Fruit fly (Drosophila melanogaster) whole organism, wandering third instar larva: ENCODE results near the gene RhoGAP68F.

ENCODE experiments used
- Abd-B ChIP-seq: fragments of >200 bp; optimal IDR thresholded peaks from 2 replicates; lab custom pipeline; 2017; ENCODE audit warnings: missing biosample characterization, missing genetic modification characterization
- CG32264 ChIP-seq: fragments of 200-800 bp; sonication (Bioruptor generic); optimal IDR thresholded peaks from 2 replicates; lab custom pipeline; 2016; ENCODE audit warnings: missing biosample characterization, missing genetic modification characterization
- CG9705 ChIP-seq: fragments of 200-800 bp; sonication (Bioruptor generic); optimal IDR thresholded peaks from 2 replicates; lab custom pipeline; 2018; ENCODE audit warnings: missing biosample characterization, mild to moderate bottlenecking, missing genetic modification characterization
- CrebA ChIP-seq: fragments of 200-800 bp; sonication (Bioruptor generic); optimal IDR thresholded peaks from 2 replicates; lab custom pipeline; 2016; ENCODE audit warnings: missing biosample characterization, mild to moderate bottlenecking, missing genetic modification characterization, borderline replicate concordance
- Dfd ChIP-seq: fragments of >200 bp; optimal IDR thresholded peaks from 2 replicates; lab custom pipeline; 2017; ENCODE audit warnings: missing biosample characterization, missing genetic modification characterization
- Dif ChIP-seq: fragments of 200-275, 200-300 bp; sonication (Bioruptor generic); optimal IDR thresholded peaks from 2 replicates; lab custom pipeline; 2018; ENCODE audit warnings: missing biosample characterization, missing genetic modification characterization; ENCODE audit not compliant: partially characterized antibody
- GATAd ChIP-seq: sonication (Bioruptor generic); optimal IDR thresholded peaks from 2 replicates; lab custom pipeline; 2016; ENCODE audit warnings: missing biosample characterization, missing genetic modification characterization
- HLH106 ChIP-seq: fragments of 200-800 bp; optimal IDR thresholded peaks from 3 replicates; lab custom pipeline; 2019; ENCODE audit warnings: missing biosample characterization, mild to moderate bottlenecking, missing genetic modification characterization, moderate library complexity
- Hnf4 ChIP-seq: fragments of 200-800 bp; sonication (Bioruptor generic); optimal IDR thresholded peaks from 2 replicates; lab custom pipeline; 2016; ENCODE audit warnings: missing biosample characterization, mild to moderate bottlenecking, missing genetic modification characterization
- Hr78 ChIP-seq: fragments of >200 bp; optimal IDR thresholded peaks from 2 replicates; lab custom pipeline; 2017; ENCODE audit warnings: missing biosample characterization, missing genetic modification characterization
- Hr83 ChIP-seq: fragments of 200-300 bp; sonication (Bioruptor generic); optimal IDR thresholded peaks from 2 replicates; lab custom pipeline; 2016; ENCODE audit warnings: missing biosample characterization, mild to moderate bottlenecking, missing genetic modification characterization, moderate library complexity; ENCODE audit not compliant: poor library complexity, severe bottlenecking
- Jra ChIP-seq: sonication (Bioruptor generic); optimal IDR thresholded peaks from 2 replicates; lab custom pipeline; 2016; ENCODE audit warnings: missing biosample characterization, missing genetic modification characterization
- Mio ChIP-seq: sonication (Bioruptor generic); optimal IDR thresholded peaks from 2 replicates; lab custom pipeline; 2016; ENCODE audit warnings: missing biosample characterization, missing genetic modification characterization
- Myc ChIP-seq: fragments of >200 bp; optimal IDR thresholded peaks from 2 replicates; lab custom pipeline; 2017
- N ChIP-seq: fragments of >200 bp; optimal IDR thresholded peaks from 2 replicates; lab custom pipeline; 2018; ENCODE audit warnings: missing biosample characterization, missing external identifiers, missing genetic modification characterization
- OdsH ChIP-seq: fragments of 200-800 bp; sonication (Bioruptor generic); optimal IDR thresholded peaks from 2 replicates; lab custom pipeline; 2016; ENCODE audit warnings: missing biosample characterization, mild to moderate bottlenecking, missing genetic modification characterization
- Rel ChIP-seq, 2 experiments: fragments of 200-800 bp; sonication (Bioruptor generic) in 1 of 2; optimal IDR thresholded peaks; 2 replicates in 1 of 2; 3 replicates in 1 of 2; lab custom pipeline; 2016 to 2019; ENCODE audit warnings: mild to moderate bottlenecking in 2 of 2, missing biosample characterization in 2 of 2, missing genetic modification characterization in 2 of 2, moderate library complexity in 1 of 2
- Sp1 ChIP-seq: fragments of 200-800 bp; sonication (Bioruptor generic); optimal IDR thresholded peaks from 3 replicates; lab custom pipeline; 2019; ENCODE audit warnings: missing biosample characterization, mild to moderate bottlenecking, missing genetic modification characterization, moderate library complexity
- Vsx2 ChIP-seq: fragments of 200-300, 225-300 bp; sonication (Bioruptor generic); optimal IDR thresholded peaks from 2 replicates; lab custom pipeline; 2018; ENCODE audit warnings: missing biosample characterization, missing genetic modification characterization; ENCODE audit not compliant: partially characterized antibody
- br ChIP-seq: fragments of 200-800 bp; sonication (Bioruptor generic); optimal IDR thresholded peaks from 2 replicates; lab custom pipeline; 2016; ENCODE audit warnings: missing biosample characterization, missing genetic modification characterization
- brk ChIP-seq: fragments of 200-800 bp; sonication (Bioruptor generic); optimal IDR thresholded peaks from 2 replicates; lab custom pipeline; 2016; ENCODE audit warnings: missing biosample characterization, mild to moderate bottlenecking, missing genetic modification characterization
- dl ChIP-seq, 2 experiments: fragments of 175-275, 200-275 bp in 1 of 2; fragments of 200-275 bp in 1 of 2; sonication (Bioruptor generic); optimal IDR thresholded peaks; lab custom pipeline; 2018; ENCODE audit warnings: mild to moderate bottlenecking in 2 of 2, missing biosample characterization in 2 of 2, missing genetic modification characterization in 2 of 2, moderate library complexity in 2 of 2; ENCODE audit not compliant: partially characterized antibody in 2 of 2, insufficient read depth in 1 of 2
- dmrt93B ChIP-seq: fragments of 200-800 bp; sonication (Bioruptor generic); optimal IDR thresholded peaks from 2 replicates; lab custom pipeline; 2018; ENCODE audit warnings: missing biosample characterization, mild to moderate bottlenecking, missing genetic modification characterization
- dsf ChIP-seq: sonication (Bioruptor generic); optimal IDR thresholded peaks from 2 replicates; lab custom pipeline; 2016; ENCODE audit warnings: missing biosample characterization, missing genetic modification characterization, borderline replicate concordance
- ey ChIP-seq: fragments of 200-800 bp; sonication (Bioruptor generic); optimal IDR thresholded peaks from 2 replicates; lab custom pipeline; 2016; ENCODE audit warnings: missing biosample characterization, missing genetic modification characterization
- foxo ChIP-seq, 2 experiments: fragments of 200-800 bp; sonication (Bioruptor generic); optimal IDR thresholded peaks; 2 replicates in 1 of 2; 3 replicates in 1 of 2; lab custom pipeline; 2016 to 2017; ENCODE audit warnings: missing biosample characterization in 2 of 2, missing genetic modification characterization in 2 of 2
- fru ChIP-seq: fragments of 200-800 bp; sonication (Bioruptor generic); optimal IDR thresholded peaks from 3 replicates; lab custom pipeline; 2016; ENCODE audit warnings: missing biosample characterization, mild to moderate bottlenecking, missing genetic modification characterization
- h ChIP-seq: fragments of 200-800 bp; sonication (Bioruptor generic); optimal IDR thresholded peaks from 3 replicates; lab custom pipeline; 2016; ENCODE audit warnings: missing biosample characterization, mild to moderate bottlenecking, missing genetic modification characterization
- jim ChIP-seq: fragments of 175-275, 200-325 bp; sonication (Bioruptor generic); optimal IDR thresholded peaks from 2 replicates; lab custom pipeline; 2016; ENCODE audit warnings: missing biosample characterization, mild to moderate bottlenecking, missing genetic modification characterization
- lola ChIP-seq: fragments of >200 bp; optimal IDR thresholded peaks from 2 replicates; lab custom pipeline; 2017; ENCODE audit warnings: missing biosample characterization, missing genetic modification characterization
- pan ChIP-seq: fragments of >200 bp; optimal IDR thresholded peaks from 2 replicates; lab custom pipeline; 2017
- psq ChIP-seq: fragments of 200-800 bp; sonication (Bioruptor generic); optimal IDR thresholded peaks from 3 replicates; lab custom pipeline; 2017; ENCODE audit warnings: missing biosample characterization, mild to moderate bottlenecking, missing genetic modification characterization, moderate library complexity
- rgr ChIP-seq: fragments of 200-800 bp; sonication (Bioruptor generic); optimal IDR thresholded peaks from 3 replicates; lab custom pipeline; 2016; ENCODE audit warnings: missing biosample characterization, mild to moderate bottlenecking, missing genetic modification characterization
- sage ChIP-seq: fragments of 200-800 bp; sonication (Bioruptor generic); optimal IDR thresholded peaks from 2 replicates; lab custom pipeline; 2016; ENCODE audit warnings: missing biosample characterization, mild to moderate bottlenecking, missing genetic modification characterization
- sv ChIP-seq: fragments of 200-800 bp; sonication (Bioruptor generic); optimal IDR thresholded peaks from 3 replicates; lab custom pipeline; 2016; ENCODE audit warnings: missing biosample characterization, missing genetic modification characterization
- tai ChIP-seq: sonication (Bioruptor generic); optimal IDR thresholded peaks from 2 replicates; lab custom pipeline; 2016; ENCODE audit warnings: missing biosample characterization, missing genetic modification characterization
- usp ChIP-seq: fragments of >200 bp; optimal IDR thresholded peaks from 2 replicates; lab custom pipeline; 2017; ENCODE audit warnings: missing biosample characterization, missing genetic modification characterization
- woc ChIP-seq: sonication (Bioruptor generic); optimal IDR thresholded peaks from 2 replicates; lab custom pipeline; 2016; ENCODE audit warnings: missing biosample characterization, mild to moderate bottlenecking, missing genetic modification characterization

Gene RhoGAP68F

DNA sequence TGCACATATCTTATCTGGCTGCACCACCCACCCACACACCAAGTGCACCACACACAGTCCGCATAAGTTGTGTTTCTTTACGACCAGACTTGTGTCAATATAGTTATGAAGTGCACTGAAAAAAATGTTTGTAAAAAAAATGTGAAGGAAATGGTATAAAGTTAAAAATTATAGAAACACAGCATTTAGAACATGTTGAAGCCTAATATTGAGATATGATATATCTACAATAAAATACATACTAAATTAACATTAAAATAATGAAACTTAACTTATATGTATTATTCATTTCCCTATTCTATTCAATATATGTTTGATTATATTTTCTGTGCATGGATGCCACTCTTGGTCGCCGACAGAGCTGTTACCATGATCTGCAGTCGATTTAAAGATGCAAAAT, 25.7 kb upstream of the RhoGAP68F start:
- TF ChIP-seq h (no peak), CG9705 (GFP tag; lab: Kevin White, UChicago) (no peak), usp (GFP tag; lab: Kevin White, UChicago) (no peak), GATAd (GFP tag; lab: Kevin White, UChicago) (no peak), CrebA (no peak), jim (GFP tag; lab: Kevin White, UChicago) (no peak), Dfd (no peak), N (no peak), Vsx2 (no peak), ey (GFP tag; lab: Kevin White, UChicago) (no peak), sv (GFP tag; lab: Kevin White, UChicago) (no peak), br (no peak)
- TF ChIP-seq, all 38 proteins: peak for 0

DNA sequence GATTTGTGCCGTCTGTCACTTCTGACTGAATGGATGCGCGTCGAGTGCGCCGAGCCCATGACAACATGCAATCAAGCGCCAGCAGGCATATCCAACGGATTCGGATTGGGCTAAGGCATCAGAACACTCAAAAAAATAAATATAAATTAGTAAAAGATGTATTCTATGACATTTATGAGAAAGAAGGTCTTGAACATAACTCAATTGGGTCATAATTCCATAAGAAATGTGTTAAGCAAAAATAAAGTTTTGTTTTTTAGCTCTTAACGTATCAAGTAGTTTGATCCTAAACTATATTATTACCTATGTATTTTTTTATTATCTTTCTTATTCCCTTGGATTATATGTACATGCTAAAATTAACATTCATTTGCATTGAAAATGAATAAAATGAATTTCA, 25.1 kb upstream of the RhoGAP68F start:
- TF ChIP-seq fru (no peak), foxo (GFP tag; optimal IDR thresholded peaks at IDR 0.05; lab: Kevin White, UChicago) (no peak), OdsH (GFP tag; lab: Kevin White, UChicago) (no peak), sage (no peak), woc (GFP tag; lab: Kevin White, UChicago) (no peak)
- TF ChIP-seq, all 38 proteins: peak for 0

DNA sequence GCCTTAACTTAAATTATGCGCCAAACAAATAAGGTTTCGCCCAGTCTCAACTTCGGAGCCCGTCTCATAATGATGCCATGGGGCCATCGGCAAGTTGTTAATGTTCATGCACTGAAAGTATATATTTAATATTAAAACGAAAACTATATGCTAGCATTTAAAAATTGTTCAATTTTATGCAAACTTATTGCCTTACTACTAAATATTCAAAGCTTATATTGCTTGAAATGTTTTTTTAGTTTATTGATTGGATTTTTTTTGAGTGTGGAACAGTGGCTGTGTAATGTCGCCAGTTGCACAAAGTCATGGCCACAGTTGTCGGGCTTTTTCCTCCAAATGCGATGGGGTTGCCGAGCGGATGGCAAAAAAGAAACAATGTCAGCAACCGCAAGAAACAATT, 24.5 kb upstream of the RhoGAP68F start:
- TF ChIP-seq OdsH (GFP tag; lab: Kevin White, UChicago) = peak; percentile 77
- peak; percentile 37 for TF ChIP-seq Jra (GFP tag; lab: Kevin White, UChicago)
- TF ChIP-seq dl (GFP tag; optimal IDR thresholded peaks at IDR 0.05; lab: Kevin White, UChicago; ENCODE audit: insufficient read depth in 1 of 2, partially characterized antibody in 2 of 2) = no peak
- no peak for TF ChIP-seq GATAd (GFP tag; lab: Kevin White, UChicago)
- TF ChIP-seq CrebA = no peak
- no peak for TF ChIP-seq jim (GFP tag; lab: Kevin White, UChicago)
- TF ChIP-seq dmrt93B = peak; percentile 62
- peak; percentile 82 for TF ChIP-seq h
- TF ChIP-seq CG9705 (GFP tag; lab: Kevin White, UChicago) = no peak
- TF ChIP-seq Hnf4 (GFP tag; lab: Kevin White, UChicago) = peak; percentile 79
- peak in 1 of 2 experiments; percentile 74 for TF ChIP-seq foxo (GFP tag; optimal IDR thresholded peaks at IDR 0.05; lab: Kevin White, UChicago)
- peak; percentile 78 for TF ChIP-seq HLH106
- peak; percentile 73 for TF ChIP-seq rgr (GFP tag; lab: Kevin White, UChicago)
- no peak for TF ChIP-seq Dif (GFP tag; lab: Kevin White, UChicago)
- peak; percentile 80 for TF ChIP-seq fru
- no peak for TF ChIP-seq Abd-B (GFP tag; lab: Kevin White, UChicago)
- peak; percentile 68 for TF ChIP-seq ey (GFP tag; lab: Kevin White, UChicago)
- no peak for TF ChIP-seq Hr78
- peak; percentile 71 for TF ChIP-seq brk (GFP tag; lab: Kevin White, UChicago)
- no peak for TF ChIP-seq Dfd
- no peak for TF ChIP-seq Mio
- TF ChIP-seq psq (GFP tag; lab: Kevin White, UChicago) = peak; percentile 50
- peak; percentile 70 for TF ChIP-seq sage
- no peak for TF ChIP-seq Vsx2
- TF ChIP-seq N = no peak
- TF ChIP-seq tai (GFP tag; lab: Kevin White, UChicago) = peak; percentile 67
- TF ChIP-seq woc (GFP tag; lab: Kevin White, UChicago) = peak; percentile 75
- TF ChIP-seq Myc = no peak
- peak; percentile 15 for TF ChIP-seq CG32264 (GFP tag; lab: Kevin White, UChicago)
- TF ChIP-seq dsf (GFP tag; lab: Kevin White, UChicago) = no peak
- TF ChIP-seq Sp1 (GFP tag; lab: Kevin White, UChicago) = peak; percentile 74
- TF ChIP-seq Hr83 = no peak
- no peak for TF ChIP-seq lola
- TF ChIP-seq pan (lab: Kevin White, UChicago) = no peak
- no peak for TF ChIP-seq sv (GFP tag; lab: Kevin White, UChicago)
- TF ChIP-seq usp (GFP tag; lab: Kevin White, UChicago) = no peak
- peak; percentile 79 for TF ChIP-seq br
- no peak for TF ChIP-seq Rel (GFP tag; optimal IDR thresholded peaks at IDR 0.05; lab: Kevin White, UChicago)
- TF ChIP-seq Rel (tag; optimal IDR thresholded peaks at IDR 0.05; lab: Kevin White, UChicago) = no peak
